Worm (Caenorhabditis elegans): ENCODE measurements around the gene C38H2.3.

C38H2.3 gene

ce11 chrIII:10355382-10355781 is 31.0 kb downstream of the C38H2.3 start, which contains the start of gene spp-1:
Gene spp-1 (minus strand): TSS chrIII:10355668.
- TF ChIP-seq sem-2 (GFP tag; optimal IDR thresholded peaks at IDR 0.05) (no peak), mab-5 (tag; optimal IDR thresholded peaks at IDR 0.05) (no peak), ceh-43 (GFP tag; optimal IDR thresholded peaks at IDR 0.05) (no peak), nhr-28 (tag; optimal IDR thresholded peaks at IDR 0.05) (no peak), lsy-2 (tag; optimal IDR thresholded peaks at IDR 0.05) (no peak), ceh-83 (GFP tag; optimal IDR thresholded peaks at IDR 0.05) (no peak), pha-4 (tag; optimal IDR thresholded peaks at IDR 0.05) (no peak), bed-3 (GFP tag; optimal IDR thresholded peaks at IDR 0.05) (no peak), unc-62 (GFP tag; optimal IDR thresholded peaks at IDR 0.05) (no peak), flh-1 (GFP tag; optimal IDR thresholded peaks at IDR 0.05) (no peak), lin-13 (tag; optimal IDR thresholded peaks at IDR 0.05) (no peak), drap-1 (GFP tag; optimal IDR thresholded peaks at IDR 0.05) (no peak), elt-1 (tag; optimal IDR thresholded peaks at IDR 0.05; ENCODE audit: borderline replicate concordance, insufficient read depth) (no peak), ceh-39 (tag; optimal IDR thresholded peaks at IDR 0.05) (no peak), ham-2 (GFP tag; optimal IDR thresholded peaks at IDR 0.05) (no peak), cnd-1 (tag; optimal IDR thresholded peaks at IDR 0.05) (no peak), nhr-237 (tag; optimal IDR thresholded peaks at IDR 0.05) (no peak)

ce11 chrIII:10354591-10354990 is 31.8 kb downstream of the C38H2.3 start:
- TF ChIP-seq drap-1 (GFP tag; optimal IDR thresholded peaks at IDR 0.05) = no peak
- TF ChIP-seq elt-3 (tag; optimal IDR thresholded peaks at IDR 0.05) = no peak
- no peak for TF ChIP-seq sptf-1 (tag; optimal IDR thresholded peaks at IDR 0.05)
- no peak for TF ChIP-seq ceh-83 (GFP tag; optimal IDR thresholded peaks at IDR 0.05)
- TF ChIP-seq ceh-39 (tag; optimal IDR thresholded peaks at IDR 0.05) = no peak
- no peak for TF ChIP-seq zip-8 (tag; optimal IDR thresholded peaks at IDR 0.05)
- TF ChIP-seq mab-5 (tag; optimal IDR thresholded peaks at IDR 0.05) = no peak
- no peak for TF ChIP-seq nhr-237 (tag; optimal IDR thresholded peaks at IDR 0.05)
- no peak for TF ChIP-seq lsy-2 (tag; optimal IDR thresholded peaks at IDR 0.05)
- no peak for TF ChIP-seq unc-120 (tag; optimal IDR thresholded peaks at IDR 0.05; ENCODE audit: poor library complexity, severe bottlenecking)
- no peak for TF ChIP-seq unc-39 (tag; optimal IDR thresholded peaks at IDR 0.05)
- TF ChIP-seq pha-4 (tag; optimal IDR thresholded peaks at IDR 0.05) = no peak
- no peak for TF ChIP-seq bed-3 (GFP tag; optimal IDR thresholded peaks at IDR 0.05)
- TF ChIP-seq unc-62 (GFP tag; optimal IDR thresholded peaks at IDR 0.05) = no peak
- TF ChIP-seq mls-2 (tag; optimal IDR thresholded peaks at IDR 0.05) = no peak
- TF ChIP-seq lin-32 (GFP tag; optimal IDR thresholded peaks at IDR 0.05) = no peak

ce11 chrIII:10353423-10353822 is 33.0 kb downstream of the C38H2.3 start:
- no peak for TF ChIP-seq nhr-237 (tag; optimal IDR thresholded peaks at IDR 0.05)
- TF ChIP-seq M03D4.4 (tag; optimal IDR thresholded peaks at IDR 0.05) = no peak
- TF ChIP-seq cnd-1 (tag; optimal IDR thresholded peaks at IDR 0.05) = no peak
- TF ChIP-seq lin-32 (GFP tag; optimal IDR thresholded peaks at IDR 0.05) = no peak
- TF ChIP-seq ceh-43 (GFP tag; optimal IDR thresholded peaks at IDR 0.05) = no peak
- no peak for TF ChIP-seq sptf-1 (tag; optimal IDR thresholded peaks at IDR 0.05)
- TF ChIP-seq unc-120 (tag; optimal IDR thresholded peaks at IDR 0.05; ENCODE audit: poor library complexity, severe bottlenecking) = no peak
- no peak for TF ChIP-seq zip-8 (tag; optimal IDR thresholded peaks at IDR 0.05)
- TF ChIP-seq nhr-2 (tag; optimal IDR thresholded peaks at IDR 0.05) = no peak
- no peak for TF ChIP-seq elt-3 (tag; optimal IDR thresholded peaks at IDR 0.05)
- no peak for TF ChIP-seq tbx-8 (GFP tag; optimal IDR thresholded peaks at IDR 0.05)
- TF ChIP-seq sem-2 (GFP tag; optimal IDR thresholded peaks at IDR 0.05) = no peak
- no peak for TF ChIP-seq mab-5 (tag; optimal IDR thresholded peaks at IDR 0.05)

ce11 chrIII:10351595-10352207 is 34.7 kb downstream of the C38H2.3 start, which contains the start of gene T07C4.3:
Gene T07C4.3 (plus strand): TSS chrIII:10352157.
- TF ChIP-seq lsy-2 (tag; optimal IDR thresholded peaks at IDR 0.05) = no peak
- TF ChIP-seq lin-32 (GFP tag; optimal IDR thresholded peaks at IDR 0.05) = no peak
- TF ChIP-seq mab-5 (tag; optimal IDR thresholded peaks at IDR 0.05) = no peak
- TF ChIP-seq ces-1 (GFP tag; optimal IDR thresholded peaks at IDR 0.05) = no peak
- no peak for TF ChIP-seq mep-1 (tag; optimal IDR thresholded peaks at IDR 0.05)
- TF ChIP-seq flh-1 (GFP tag; optimal IDR thresholded peaks at IDR 0.05) = no peak
- no peak for TF ChIP-seq hlh-1 (tag; optimal IDR thresholded peaks at IDR 0.05)
- TF ChIP-seq sptf-1 (tag; optimal IDR thresholded peaks at IDR 0.05) = no peak

- TF ChIP-seq nhr-2 (tag; optimal IDR thresholded peaks at IDR 0.05) = no peak
- no peak for TF ChIP-seq unc-62 (GFP tag; optimal IDR thresholded peaks at IDR 0.05)
- no peak for TF ChIP-seq hlh-1 (tag; optimal IDR thresholded peaks at IDR 0.05)
- no peak for TF ChIP-seq ham-2 (GFP tag; optimal IDR thresholded peaks at IDR 0.05)
- no peak for TF ChIP-seq blmp-1 (tag; optimal IDR thresholded peaks at IDR 0.05)
- no peak for TF ChIP-seq tbx-8 (GFP tag; optimal IDR thresholded peaks at IDR 0.05)
- TF ChIP-seq flh-1 (GFP tag; optimal IDR thresholded peaks at IDR 0.05) = no peak
Measured at ce11 chrIII:10347049-10347448, 39.3 kb downstream of the C38H2.3 start, which contains the start of gene tbx-8. Gene tbx-8 (plus strand): TSS chrIII:10347349.
